Worm (Caenorhabditis elegans) whole organism, L1 larva: ENCODE measurements around the gene spat-2.

Source experiments
- C16A3.4 ChIP-seq: fragments of 150-350 bp; optimal IDR thresholded peaks from 2 replicates; lab custom pipeline; 2014; ENCODE audit warnings: missing biosample characterization, missing genetic modification characterization
- aly-2 ChIP-seq: fragments of 150-350 bp; optimal IDR thresholded peaks from 2 replicates; lab custom pipeline; 2014; ENCODE audit warnings: missing biosample characterization, missing genetic modification characterization
- ama-1 ChIP-seq: fragments of 150-350 bp; optimal IDR thresholded peaks from 2 replicates; lab custom pipeline; 2014
- blmp-1 ChIP-seq: fragments of 150-350 bp; optimal IDR thresholded peaks from 2 replicates; lab custom pipeline; 2014; ENCODE audit warnings: missing biosample characterization, missing genetic modification characterization
- ceh-63 ChIP-seq: fragments of 200-800 bp; sonication (Bioruptor generic); optimal IDR thresholded peaks from 2 replicates; lab custom pipeline; 2018; ENCODE audit warnings: mild to moderate bottlenecking, missing genetic modification characterization, missing compliant biosample characterization
- ceh-8 ChIP-seq: fragments of 200-800 bp; sonication (Bioruptor generic); optimal IDR thresholded peaks from 2 replicates; lab custom pipeline; 2018; ENCODE audit warnings: mild to moderate bottlenecking, missing genetic modification characterization, moderate library complexity, missing compliant biosample characterization
- ceh-88 ChIP-seq: fragments of 200-800 bp; sonication (Bioruptor generic); IDR thresholded peaks from 2 replicates; pipeline ENCODE4 v1.3.6; 2022; ENCODE audit warnings: missing genetic modification characterization, missing compliant biosample characterization
- ces-1 ChIP-seq: fragments of 150-350 bp; optimal IDR thresholded peaks from 2 replicates; lab custom pipeline; 2014; ENCODE audit warnings: missing biosample characterization, missing genetic modification reagents, missing genetic modification characterization
- dpl-1 ChIP-seq, 3 experiments: fragments of 150-350 bp in 2 of 3; sonication (generic microtip) in 1 of 3; optimal IDR thresholded peaks; 2 replicates each; lab custom pipeline; 2014 to 2017; ENCODE audit warnings: missing biosample characterization in 3 of 3, missing genetic modification characterization in 3 of 3, missing genetic modification reagents in 3 of 3
- efl-1 ChIP-seq, 4 experiments: fragments of 150-350 bp; optimal IDR thresholded peaks in 3 of 4; peaks in 1 of 4; 1 replicate in 1 of 4; 2 replicates in 3 of 4; lab custom pipeline; 2014; ENCODE audit warnings: missing biosample characterization in 2 of 4, missing genetic modification characterization in 2 of 4, missing genetic modification reagents in 2 of 4
- efl-3 ChIP-seq: fragments of 200-800 bp; sonication (Bioruptor generic); optimal IDR thresholded peaks from 2 replicates; lab custom pipeline; 2018; ENCODE audit warnings: mild to moderate bottlenecking, missing genetic modification characterization, missing compliant biosample characterization
- egl-13 ChIP-seq: sonication (generic microtip); optimal IDR thresholded peaks from 2 replicates; lab custom pipeline; 2016; ENCODE audit warnings: missing genotype, missing genetic modification reagents, missing genetic modification characterization, missing compliant biosample characterization
- elt-2 ChIP-seq: sonication (generic microtip); optimal IDR thresholded peaks from 2 replicates; lab custom pipeline; 2016; ENCODE audit warnings: missing genetic modification characterization, mild to moderate bottlenecking, inconsistent platforms, missing compliant biosample characterization, missing genetic modification reagents
- fkh-4 ChIP-seq: sonication (generic microtip); optimal IDR thresholded peaks from 2 replicates; lab custom pipeline; 2016; ENCODE audit warnings: missing compliant biosample characterization, missing genetic modification characterization, borderline replicate concordance
- fkh-8 ChIP-seq: sonication (generic microtip); optimal IDR thresholded peaks from 2 replicates; lab custom pipeline; 2016; ENCODE audit warnings: mild to moderate bottlenecking, missing genetic modification characterization, missing compliant biosample characterization
- hlh-17 ChIP-seq: fragments of 200-800 bp; sonication (Bioruptor generic); optimal IDR thresholded peaks from 2 replicates; lab custom pipeline; 2018; ENCODE audit warnings: missing genetic modification characterization, mild to moderate bottlenecking, missing compliant biosample characterization, moderate library complexity, borderline replicate concordance
- irx-1 ChIP-seq: sonication (generic microtip); optimal IDR thresholded peaks from 2 replicates; lab custom pipeline; 2016; ENCODE audit warnings: missing genetic modification characterization, missing compliant biosample characterization
- lin-13 ChIP-seq: fragments of 150-350 bp; optimal IDR thresholded peaks from 2 replicates; lab custom pipeline; 2014; ENCODE audit warnings: missing biosample characterization, missing genetic modification reagents, missing genetic modification characterization
- lin-35 ChIP-seq, 2 experiments: fragments of 150-350 bp; optimal IDR thresholded peaks; 2 replicates each; lab custom pipeline; 2014; ENCODE audit warnings: missing biosample characterization in 2 of 2, missing genetic modification characterization in 2 of 2, missing genetic modification reagents in 2 of 2
- lsy-2 ChIP-seq, 2 experiments: fragments of 150-350 bp; optimal IDR thresholded peaks; 2 replicates each; lab custom pipeline; 2014; ENCODE audit warnings: missing biosample characterization in 2 of 2, missing genetic modification characterization in 2 of 2
- mab-9 ChIP-seq: fragments of 200-800 bp; sonication (Bioruptor generic); IDR thresholded peaks from 2 replicates; pipeline ENCODE4 v1.3.6; 2022; ENCODE audit warnings: missing genetic modification reagents, missing genetic modification characterization, missing compliant biosample characterization
- mdl-1 ChIP-seq, 2 experiments: fragments of 150-350 bp; optimal IDR thresholded peaks; 2 replicates each; lab custom pipeline; 2014 to 2017; ENCODE audit warnings: missing biosample characterization in 2 of 2, missing genetic modification characterization in 2 of 2, inconsistent platforms in 1 of 2
- nhr-12 ChIP-seq: sonication (generic microtip); optimal IDR thresholded peaks from 2 replicates; lab custom pipeline; 2017; ENCODE audit warnings: missing biosample characterization, missing genetic modification characterization
- nhr-237 ChIP-seq: fragments of 150-350 bp; optimal IDR thresholded peaks from 2 replicates; lab custom pipeline; 2014; ENCODE audit warnings: missing biosample characterization, missing genetic modification characterization
- nhr-28 ChIP-seq: fragments of 150-350 bp; optimal IDR thresholded peaks from 2 replicates; lab custom pipeline; 2014; ENCODE audit warnings: missing biosample characterization, missing genetic modification characterization
- nhr-71 ChIP-seq: sonication (generic microtip); optimal IDR thresholded peaks from 2 replicates; lab custom pipeline; 2016; ENCODE audit warnings: mild to moderate bottlenecking, missing genetic modification characterization, moderate library complexity, missing compliant biosample characterization
- nhr-77 ChIP-seq: fragments of 150-350 bp; optimal IDR thresholded peaks from 2 replicates; lab custom pipeline; 2014; ENCODE audit warnings: missing biosample characterization, missing genetic modification characterization
- nhr-84 ChIP-seq: sonication (generic microtip); optimal IDR thresholded peaks from 2 replicates; lab custom pipeline; 2017; ENCODE audit warnings: missing biosample characterization, missing genetic modification characterization
- nhr-90 ChIP-seq: sonication (generic microtip); optimal IDR thresholded peaks from 2 replicates; lab custom pipeline; 2016; ENCODE audit warnings: mild to moderate bottlenecking, missing genetic modification characterization, missing compliant biosample characterization; ENCODE audit not compliant: poor library complexity
- rnt-1 ChIP-seq: sonication (generic microtip); optimal IDR thresholded peaks from 2 replicates; lab custom pipeline; 2016; ENCODE audit warnings: mild to moderate bottlenecking, missing genetic modification characterization, moderate library complexity, missing compliant biosample characterization
- snpc-4 ChIP-seq: fragments of 150-350 bp; optimal IDR thresholded peaks from 2 replicates; lab custom pipeline; 2014; ENCODE audit warnings: missing biosample characterization, missing genetic modification characterization
- sox-4 ChIP-seq: sonication (generic microtip); optimal IDR thresholded peaks from 2 replicates; lab custom pipeline; 2016; ENCODE audit warnings: missing genetic modification characterization, missing compliant biosample characterization
- sup-37 ChIP-seq: fragments of 200-800 bp; sonication (Bioruptor generic); optimal IDR thresholded peaks from 2 replicates; lab custom pipeline; 2018; ENCODE audit warnings: mild to moderate bottlenecking, missing genetic modification characterization, missing compliant biosample characterization
- swsn-7 ChIP-seq: sonication (generic microtip); optimal IDR thresholded peaks from 2 replicates; lab custom pipeline; 2016; ENCODE audit warnings: missing genetic modification characterization, missing compliant biosample characterization
- unc-130 ChIP-seq: fragments of 150-350 bp; optimal IDR thresholded peaks from 2 replicates; lab custom pipeline; 2017; ENCODE audit warnings: missing biosample characterization, missing genetic modification characterization, inconsistent platforms
- unc-30 ChIP-seq: sonication (generic microtip); optimal IDR thresholded peaks from 2 replicates; lab custom pipeline; 2017; ENCODE audit warnings: missing biosample characterization, missing genetic modification characterization
- xbp-1 ChIP-seq: sonication (generic microtip); optimal IDR thresholded peaks from 2 replicates; lab custom pipeline; 2016; ENCODE audit warnings: missing genetic modification characterization, missing compliant biosample characterization

Gene spat-2

DNA sequence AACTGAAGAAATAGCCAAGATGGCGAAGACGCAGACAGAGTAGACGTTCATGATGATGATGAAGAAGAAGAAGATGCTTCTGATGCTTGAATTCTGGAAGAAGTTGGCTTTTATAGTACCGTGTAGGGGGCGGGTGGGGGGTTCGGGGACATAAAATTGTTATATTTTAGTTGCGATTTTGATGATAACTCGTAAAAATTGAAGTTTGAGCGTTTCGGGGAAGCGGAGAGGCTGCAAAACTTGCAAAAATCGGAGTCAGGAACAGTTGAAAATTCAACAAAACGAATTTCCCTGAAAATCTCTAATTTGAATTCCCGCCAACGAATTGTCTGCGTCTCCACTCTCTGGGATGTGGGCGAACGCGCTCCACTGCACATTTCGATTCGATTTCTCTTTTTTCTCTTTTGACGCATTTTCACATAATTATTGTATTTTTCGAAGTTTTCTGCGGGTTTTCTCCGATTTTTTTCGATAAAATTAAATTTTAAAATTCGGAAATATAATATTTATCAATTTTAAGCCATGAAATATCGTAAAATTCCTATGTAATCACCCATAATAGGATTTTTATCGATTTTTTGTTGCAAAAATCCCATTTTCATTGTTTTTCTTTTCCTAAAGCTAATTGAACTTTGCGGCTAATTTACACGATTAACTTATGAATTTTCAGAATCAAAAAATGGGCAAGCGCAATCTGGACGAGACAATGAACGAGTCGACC lies 29.0 kb upstream of the spat-2 start, which contains the start of the genes fipr-17 and Y48A6B.3 (continued):
- peak; percentile 100 for TF ChIP-seq lin-35 (GFP tag; optimal IDR thresholded peaks at IDR 0.05; lab: Kevin White, UChicago)
- TF ChIP-seq lin-13 (GFP tag; lab: Kevin White, UChicago) = peak; percentile 86
- peak; percentile 99 for TF ChIP-seq dpl-1 (GFP tag; optimal IDR thresholded peaks at IDR 0.05; lab: Kevin White, UChicago)
- TF ChIP-seq unc-130 = peak; percentile 90

ce11 chrIII:11008869-11009268 lies 27.9 kb upstream of the spat-2 start, which contains the start of gene exos-1:
exos-1 (plus strand) TSS chrIII:11009043.
- no peak for TF ChIP-seq ama-1 (lab: Kevin White, UChicago)

- TF ChIP-seq irx-1 (no peak), efl-1 (optimal IDR thresholded peaks at IDR 0.05; lab: Kevin White, UChicago) (no peak), efl-1 (GFP tag; optimal IDR thresholded peaks at IDR 0.05 in 1 of 2; lab: Kevin White, UChicago) (peak in 1 of 2 experiments; percentile 72)
- TF ChIP-seq, all 84 proteins: peak for 1
These were observed 26.1 kb upstream of the spat-2 start for ce11 chrIII:11010597-11010996.

DNA sequence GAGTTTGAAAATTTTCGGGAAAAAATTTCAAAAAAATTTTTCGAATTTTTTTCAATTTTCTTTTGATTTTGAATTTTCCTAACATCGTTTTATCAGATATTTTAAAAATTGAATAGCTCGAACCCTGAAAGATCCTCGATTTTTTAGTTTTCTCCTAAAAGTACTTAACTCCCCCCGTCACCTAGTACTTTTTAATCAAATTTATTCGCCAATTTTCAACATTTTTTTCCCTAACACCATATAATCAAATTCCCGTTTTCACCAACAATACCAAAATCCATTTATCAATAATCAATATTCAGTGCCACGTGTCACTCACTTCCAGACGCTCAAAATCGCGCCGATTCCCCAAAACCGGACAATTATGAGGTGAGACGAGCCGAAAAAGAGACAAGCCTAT lies 24.5 kb upstream of the spat-2 start, which contains the start of gene kvs-4:
Gene kvs-4, plus strand, starts transcription at position 301 of the 400 bp plus-strand sequence.
- no peak for TF ChIP-seq blmp-1
- TF ChIP-seq nhr-28 (tag; lab: Kevin White, UChicago) = no peak
- TF ChIP-seq C16A3.4 (tag; lab: Kevin White, UChicago) = no peak
- no peak for TF ChIP-seq unc-30 (tag; lab: Kevin White, UChicago)
- TF ChIP-seq mab-9 (GFP tag; lab: Robert Waterston, UW) = no peak
- TF ChIP-seq ama-1 (lab: Kevin White, UChicago) = no peak
- no peak for TF ChIP-seq xbp-1 (tag; lab: Kevin White, UChicago)
- TF ChIP-seq snpc-4 = no peak
- no peak for TF ChIP-seq fkh-4
- TF ChIP-seq sup-37 (GFP tag; lab: Kevin White, UChicago) = no peak
- TF ChIP-seq, all 84 proteins: peak for 0

DNA sequence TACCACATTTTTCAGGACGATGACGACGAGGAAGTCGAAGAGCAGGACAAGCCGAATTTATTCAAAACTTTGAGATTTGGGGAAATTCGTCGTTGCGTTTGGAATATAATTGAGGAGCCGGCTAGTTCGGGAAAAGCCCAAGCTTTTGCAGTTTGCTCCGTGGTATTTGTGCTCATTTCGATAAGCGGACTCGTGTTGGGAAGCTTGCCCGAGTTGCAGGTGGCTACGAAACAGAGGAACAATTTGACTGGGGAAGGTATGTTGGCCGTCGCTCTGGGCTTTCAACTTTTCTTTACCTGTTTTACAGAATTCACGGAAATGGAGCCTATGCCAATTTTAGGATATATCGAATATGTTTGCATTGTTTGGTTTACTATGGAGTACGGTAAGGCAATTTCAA lies 14.5 kb upstream of the spat-2 start:
- TF ChIP-seq nhr-237 (no peak), efl-1 (optimal IDR thresholded peaks at IDR 0.05; lab: Kevin White, UChicago) (no peak), efl-1 (GFP tag; optimal IDR thresholded peaks at IDR 0.05 in 1 of 2; lab: Kevin White, UChicago) (peak in 1 of 2 experiments; percentile 87)

ce11 chrIII:11025138-11025537 lies 11.6 kb upstream of the spat-2 start:
- TF ChIP-seq ama-1 (lab: Kevin White, UChicago) = no peak
- TF ChIP-seq unc-130 = no peak
- no peak for TF ChIP-seq ceh-63 (GFP tag; lab: Kevin White, UChicago)
- no peak for TF ChIP-seq aly-2
- no peak for TF ChIP-seq nhr-84 (tag; lab: Kevin White, UChicago)
- no peak for TF ChIP-seq sox-4
- TF ChIP-seq nhr-77 (tag; lab: Kevin White, UChicago) = no peak
- no peak for TF ChIP-seq ces-1 (GFP tag; lab: Kevin White, UChicago)
- no peak for TF ChIP-seq sup-37 (GFP tag; lab: Kevin White, UChicago)

- TF ChIP-seq mdl-1 (tag; optimal IDR thresholded peaks at IDR 0.05; lab: Kevin White, UChicago) (peak in 1 of 2 experiments; percentile 74), hlh-17 (no peak), rnt-1 (tag; lab: Kevin White, UChicago) (no peak), fkh-8 (no peak), lin-35 (GFP tag; optimal IDR thresholded peaks at IDR 0.05; lab: Kevin White, UChicago) (peak in 1 of 2 experiments; percentile 51), nhr-90 (peak; percentile 60), aly-2 (no peak), nhr-71 (peak; percentile 51), irx-1 (no peak), swsn-7 (tag; lab: Kevin White, UChicago) (no peak), efl-3 (GFP tag; lab: Kevin White, UChicago) (no peak), ama-1 (lab: Kevin White, UChicago) (no peak), ceh-8 (GFP tag; lab: Kevin White, UChicago) (no peak), ceh-63 (GFP tag; lab: Kevin White, UChicago) (no peak), nhr-12 (tag; lab: Kevin White, UChicago) (no peak), elt-2 (tag; lab: Kevin White, UChicago) (peak; percentile 98), lsy-2 (tag; optimal IDR thresholded peaks at IDR 0.05; lab: Kevin White, UChicago) (peak in 1 of 2 experiments; percentile 24), ceh-88 (GFP tag; lab: Robert Waterston, UW) (no peak), nhr-28 (tag; lab: Kevin White, UChicago) (no peak), egl-13 (no peak)
These were observed 10.2 kb upstream of the spat-2 start, which contains the start of gene Y48A6B.7 for ce11 chrIII:11026516-11027048. Y48A6B.7 (minus strand) TSS chrIII:11026566.
